Worm (Caenorhabditis elegans) whole organism, late embryonic: ENCODE measurements around the gene dhs-5.

Experiments
- K09A11.1 ChIP-seq: sonication (generic microtip); optimal IDR thresholded peaks from 2 replicates; lab custom pipeline; 2017; ENCODE audit warnings: antibody characterized with exemption, mild to moderate bottlenecking, missing genetic modification characterization, missing compliant biosample characterization; ENCODE audit not compliant: insufficient read depth
- Y22D7AL.16 ChIP-seq: sonication (generic microtip); optimal IDR thresholded peaks from 2 replicates; lab custom pipeline; 2016; ENCODE audit warnings: missing genetic modification characterization, missing compliant biosample characterization
- ahr-1 ChIP-seq: sonication (generic microtip); optimal IDR thresholded peaks from 2 replicates; lab custom pipeline; 2016; ENCODE audit warnings: missing genetic modification characterization, missing compliant biosample characterization
- ama-1 ChIP-seq: fragments of 150-350 bp; optimal IDR thresholded peaks from 2 replicates; lab custom pipeline; 2014
- ceh-30 ChIP-seq: fragments of 150-350 bp; optimal IDR thresholded peaks from 2 replicates; lab custom pipeline; 2014; ENCODE audit warnings: missing biosample characterization, missing genetic modification characterization
- ceh-45 ChIP-seq: fragments of 200-800 bp; sonication (Bioruptor generic); IDR thresholded peaks from 2 replicates; pipeline ENCODE4 v1.3.6; 2022; ENCODE audit warnings: missing genetic modification reagents, missing genetic modification characterization, missing compliant biosample characterization
- elt-2 ChIP-seq: sonication (generic microtip); optimal IDR thresholded peaks from 2 replicates; lab custom pipeline; 2016; ENCODE audit warnings: missing genetic modification reagents, missing genetic modification characterization, missing compliant biosample characterization
- fkh-10 ChIP-seq: fragments of 150-350 bp; optimal IDR thresholded peaks from 2 replicates; lab custom pipeline; 2014; ENCODE audit warnings: missing biosample characterization, missing genetic modification reagents, missing genetic modification characterization
- pat-9 ChIP-seq: fragments of 200-800 bp; sonication (Bioruptor generic); optimal IDR thresholded peaks from 2 replicates; lab custom pipeline; 2018; ENCODE audit warnings: mild to moderate bottlenecking, missing genetic modification characterization, moderate library complexity, missing compliant biosample characterization
- rnt-1 ChIP-seq: sonication (generic microtip); optimal IDR thresholded peaks from 2 replicates; lab custom pipeline; 2016; ENCODE audit warnings: missing genetic modification characterization, missing compliant biosample characterization
- sox-4 ChIP-seq: sonication (generic microtip); optimal IDR thresholded peaks from 2 replicates; lab custom pipeline; 2017; ENCODE audit warnings: mild to moderate bottlenecking, missing genetic modification characterization, inconsistent platforms, missing compliant biosample characterization
- unc-55 ChIP-seq: sonication (generic microtip); optimal IDR thresholded peaks from 2 replicates; lab custom pipeline; 2017; ENCODE audit warnings: missing biosample characterization, missing genetic modification reagents, missing genetic modification characterization
- unc-86 ChIP-seq: sonication (generic microtip); optimal IDR thresholded peaks from 2 replicates; lab custom pipeline; 2016; ENCODE audit warnings: missing genetic modification characterization, missing compliant biosample characterization

- peak; percentile 33 for TF ChIP-seq unc-55
- TF ChIP-seq ceh-30 (tag; lab: Kevin White, UChicago) = no peak
- TF ChIP-seq K09A11.1 (tag; lab: Kevin White, UChicago) = no peak
- TF ChIP-seq pat-9 (tag; lab: Kevin White, UChicago) = no peak
- TF ChIP-seq fkh-10 = no peak
- no peak for TF ChIP-seq ama-1
- no peak for TF ChIP-seq Y22D7AL.16
- no peak for TF ChIP-seq ahr-1 (tag; lab: Kevin White, UChicago)
- no peak for TF ChIP-seq rnt-1 (tag; lab: Kevin White, UChicago)
- TF ChIP-seq sox-4 = no peak
- TF ChIP-seq unc-86 = no peak
- TF ChIP-seq elt-2 (tag; lab: Kevin White, UChicago) = peak; percentile 74
- no peak for TF ChIP-seq ceh-45 (GFP tag; lab: Robert Waterston, UW)
Observed at ce11 chrII:5426054-5426453, 27.6 kb upstream of the dhs-5 start.
